Worm (Caenorhabditis elegans): ENCODE data around the gene trx-5.

ce11 chrV:1511537-1511936, 22.7 kb downstream of the trx-5 start, which contains the start of gene nhr-260:
- TF ChIP-seq pha-4 (tag; optimal IDR thresholded peaks at IDR 0.05) (no peak), ztf-11 (tag; optimal IDR thresholded peaks at IDR 0.05) (no peak), unc-39 (tag; optimal IDR thresholded peaks at IDR 0.05) (no peak), lin-32 (GFP tag; optimal IDR thresholded peaks at IDR 0.05) (no peak), flh-1 (GFP tag; optimal IDR thresholded peaks at IDR 0.05) (no peak), lsy-2 (tag; optimal IDR thresholded peaks at IDR 0.05) (no peak), blmp-1 (tag; optimal IDR thresholded peaks at IDR 0.05) (no peak), elt-1 (tag; optimal IDR thresholded peaks at IDR 0.05; ENCODE audit: borderline replicate concordance, insufficient read depth) (no peak), snpc-4 (tag; optimal IDR thresholded peaks at IDR 0.05) (no peak)

All from whole organism, mixed stage, embryonic.